Worm (Caenorhabditis elegans): ENCODE measurements around the gene C14C6.3.

DNA sequence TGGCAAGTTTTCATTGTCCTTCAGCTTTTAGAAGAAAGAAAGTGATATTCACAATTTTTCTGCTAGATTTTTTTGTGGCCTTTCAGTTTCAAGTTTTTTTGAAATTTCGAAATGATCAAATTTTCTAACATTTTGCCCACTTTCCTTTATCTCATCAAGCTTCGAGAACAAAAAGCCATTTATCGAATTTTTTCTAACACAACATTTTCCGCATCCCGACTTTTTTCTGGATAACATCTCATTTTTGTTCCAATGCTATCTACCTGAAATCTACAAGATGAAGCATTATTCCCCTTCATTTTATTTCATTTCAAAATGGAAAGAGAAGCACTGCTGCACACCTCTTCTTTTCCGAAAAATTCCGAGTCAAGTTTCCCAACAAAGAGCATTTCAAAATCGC is 49.7 kb downstream of the C14C6.3 start, which contains the start of gene ZK488.5:
- no peak for TF ChIP-seq flt-1 (GFP tag; IDR thresholded peaks at IDR 0.05)
- no peak for TF ChIP-seq pes-1 (GFP tag; IDR thresholded peaks at IDR 0.05)
- no peak for TF ChIP-seq ceh-13 (GFP tag; optimal IDR thresholded peaks at IDR 0.05)
- no peak for TF ChIP-seq aly-1 (tag; optimal IDR thresholded peaks at IDR 0.05)
- no peak for TF ChIP-seq tra-4 (tag; optimal IDR thresholded peaks at IDR 0.05)
- no peak for TF ChIP-seq hmbx-1 (tag; optimal IDR thresholded peaks at IDR 0.05)
- TF ChIP-seq ceh-36 (tag; optimal IDR thresholded peaks at IDR 0.05): no peak
- no peak for TF ChIP-seq ets-7 (tag; optimal IDR thresholded peaks at IDR 0.05)
- TF ChIP-seq ama-1 (optimal IDR thresholded peaks at IDR 0.05): no peak
- TF ChIP-seq F13C5.2 (tag; optimal IDR thresholded peaks at IDR 0.05): no peak

Measured in whole organism, early embryonic.